Worm (Caenorhabditis elegans): ENCODE measurements around the gene nhr-9.

Gene nhr-9

DNA sequence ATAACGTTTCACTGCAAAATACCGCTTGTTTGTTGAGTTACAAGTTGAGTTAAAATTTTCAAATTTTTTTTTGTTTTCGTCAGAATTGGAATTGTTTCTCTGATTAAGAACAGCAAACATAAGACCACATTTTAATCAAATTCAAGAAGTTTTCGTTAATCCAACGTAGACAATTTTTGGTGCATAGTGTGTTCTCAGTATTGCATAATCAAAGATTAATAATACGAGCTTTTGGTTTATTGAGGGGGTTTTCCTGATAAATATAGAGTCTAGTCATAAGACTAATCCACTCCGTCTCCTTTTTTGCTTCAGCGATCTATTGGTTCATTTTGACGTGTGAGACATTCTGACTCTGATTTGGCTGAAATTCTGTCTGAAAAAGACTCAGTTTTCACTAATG is at the start of gene nhr-9:
nhr-9 (plus strand) TSS at position 307 of the 400 bp plus-strand sequence.
- TF ChIP-seq dao-5 (tag; optimal IDR thresholded peaks at IDR 0.05): no peak
- TF ChIP-seq W03F9.2 (tag; optimal IDR thresholded peaks at IDR 0.05): no peak
- TF ChIP-seq him-1 (tag; optimal IDR thresholded peaks at IDR 0.05): no peak

DNA sequence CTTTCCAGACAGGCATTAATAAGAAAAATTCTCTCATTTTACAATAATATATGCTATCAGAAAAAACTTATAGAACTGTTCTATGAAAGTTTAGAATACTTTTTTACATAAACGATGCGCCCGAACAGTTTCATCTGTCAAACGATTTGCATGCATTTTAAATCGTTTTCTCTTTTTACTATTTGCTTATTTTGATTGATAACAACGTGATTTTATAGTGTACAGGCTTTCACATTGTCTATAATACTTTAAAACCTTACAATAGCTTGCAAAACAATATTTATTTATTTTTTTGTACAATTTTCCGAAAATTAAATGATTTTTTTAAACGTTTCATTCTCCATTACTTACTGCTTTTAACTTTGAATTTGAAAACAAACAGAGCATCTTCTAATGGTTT is 49.6 kb upstream of the nhr-9 start, which contains the start of gene R01H2.7:
R01H2.7 (minus strand) TSS at position 101 of the 400 bp plus-strand sequence.
- TF ChIP-seq him-1 (tag; optimal IDR thresholded peaks at IDR 0.05): no peak
- TF ChIP-seq W03F9.2 (tag; optimal IDR thresholded peaks at IDR 0.05): no peak
- TF ChIP-seq dao-5 (tag; optimal IDR thresholded peaks at IDR 0.05): no peak

DNA sequence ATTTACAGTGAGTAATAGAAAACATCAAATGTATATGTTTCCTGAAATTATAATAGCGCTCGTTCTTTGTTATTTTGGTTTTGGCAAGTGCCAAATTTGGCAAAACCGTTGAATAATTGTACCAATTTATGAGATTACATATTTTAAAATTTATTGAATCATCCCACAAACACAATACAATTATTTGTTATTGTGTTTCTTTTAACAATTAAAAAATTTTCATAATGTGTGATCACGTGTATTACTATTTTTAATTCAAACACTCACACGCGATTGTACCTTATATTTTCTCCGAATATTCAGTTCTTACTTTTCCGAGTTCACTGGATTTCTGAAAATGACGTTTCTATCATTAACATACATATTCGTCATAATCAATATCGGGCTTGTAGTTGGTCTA is 39.0 kb upstream of the nhr-9 start, which contains the start of gene R01H2.2:
R01H2.2 (plus strand) TSS at position 301 of the 400 bp plus-strand sequence.
- TF ChIP-seq W03F9.2 (tag; optimal IDR thresholded peaks at IDR 0.05) (no peak), dao-5 (tag; optimal IDR thresholded peaks at IDR 0.05) (no peak), him-1 (tag; optimal IDR thresholded peaks at IDR 0.05) (no peak)

- TF ChIP-seq W03F9.2 (tag; optimal IDR thresholded peaks at IDR 0.05) (no peak), him-1 (tag; optimal IDR thresholded peaks at IDR 0.05) (no peak), dao-5 (tag; optimal IDR thresholded peaks at IDR 0.05) (no peak)
These were observed 34.6 kb upstream of the nhr-9 start, which contains the start of gene egg-2 for ce11 chrIII:7060531-7061095. Gene egg-2 (minus strand): TSS chrIII:7060583.

DNA sequence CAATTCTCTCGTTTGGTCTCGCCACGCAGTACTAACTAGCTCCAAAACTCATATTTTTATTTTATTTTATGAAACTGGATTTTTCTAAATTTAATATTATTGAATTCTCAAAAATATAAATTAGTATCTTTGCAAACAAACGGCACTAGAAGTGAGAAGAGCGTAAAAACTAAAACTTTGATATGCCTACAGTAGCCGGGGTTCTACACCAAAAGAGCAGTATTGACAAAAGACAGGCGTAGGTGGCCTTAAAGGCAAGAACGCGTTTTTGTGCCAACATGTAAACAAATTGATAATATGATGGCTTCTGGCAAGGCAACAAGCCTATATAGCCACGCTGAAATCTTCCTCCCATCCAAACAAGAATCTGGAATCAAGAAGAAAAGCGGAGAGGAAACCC is 32.7 kb upstream of the nhr-9 start, which contains the start of gene R01H2.1:
R01H2.1 (plus strand) TSS at position 301 of the 400 bp plus-strand sequence.
- TF ChIP-seq dao-5 (tag; optimal IDR thresholded peaks at IDR 0.05): no peak
- TF ChIP-seq him-1 (tag; optimal IDR thresholded peaks at IDR 0.05): no peak
- TF ChIP-seq W03F9.2 (tag; optimal IDR thresholded peaks at IDR 0.05): no peak

- no peak for TF ChIP-seq W03F9.2 (tag; optimal IDR thresholded peaks at IDR 0.05)
- TF ChIP-seq dao-5 (tag; optimal IDR thresholded peaks at IDR 0.05): no peak
- TF ChIP-seq him-1 (tag; optimal IDR thresholded peaks at IDR 0.05): no peak
These were observed 32.2 kb upstream of the nhr-9 start for ce11 chrIII:7063061-7063460.

- TF ChIP-seq him-1 (tag; optimal IDR thresholded peaks at IDR 0.05) (no peak), W03F9.2 (tag; optimal IDR thresholded peaks at IDR 0.05) (no peak), dao-5 (tag; optimal IDR thresholded peaks at IDR 0.05) (no peak)
These were observed 31.1 kb upstream of the nhr-9 start, which contains the start of gene R01H2.4 for ce11 chrIII:7064185-7064584. Gene R01H2.4 (minus strand): TSS chrIII:7064285.

DNA sequence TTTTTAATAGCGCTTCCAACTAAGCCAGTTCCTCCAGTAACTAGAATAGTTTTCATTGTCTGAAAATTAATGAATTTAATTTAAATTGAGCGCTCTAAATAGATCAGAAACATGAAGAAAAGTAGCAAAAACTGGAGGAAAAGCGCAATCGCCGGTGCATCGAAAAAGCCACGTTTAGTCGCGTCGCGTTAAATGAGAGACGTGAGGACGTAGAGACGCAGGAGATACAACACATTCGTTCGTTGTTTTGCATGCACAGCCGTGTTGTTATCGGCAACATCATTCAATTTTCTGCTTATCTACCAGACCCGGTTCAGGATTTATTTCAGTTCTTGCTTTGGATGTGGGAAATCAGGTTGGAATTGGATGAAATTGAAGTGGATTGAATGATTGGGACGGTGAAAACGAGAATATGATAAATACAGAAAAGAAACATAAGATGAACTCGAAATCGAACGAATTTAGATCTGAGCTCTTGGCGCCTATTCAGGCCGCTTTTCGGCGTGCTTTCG is 27.8 kb upstream of the nhr-9 start, which contains the start of gene ger-1:
ger-1 (minus strand) TSS at position 93 of the 512 bp plus-strand sequence.
- TF ChIP-seq W03F9.2 (tag; optimal IDR thresholded peaks at IDR 0.05): no peak
- no peak for TF ChIP-seq him-1 (tag; optimal IDR thresholded peaks at IDR 0.05)
- no peak for TF ChIP-seq dao-5 (tag; optimal IDR thresholded peaks at IDR 0.05)

DNA sequence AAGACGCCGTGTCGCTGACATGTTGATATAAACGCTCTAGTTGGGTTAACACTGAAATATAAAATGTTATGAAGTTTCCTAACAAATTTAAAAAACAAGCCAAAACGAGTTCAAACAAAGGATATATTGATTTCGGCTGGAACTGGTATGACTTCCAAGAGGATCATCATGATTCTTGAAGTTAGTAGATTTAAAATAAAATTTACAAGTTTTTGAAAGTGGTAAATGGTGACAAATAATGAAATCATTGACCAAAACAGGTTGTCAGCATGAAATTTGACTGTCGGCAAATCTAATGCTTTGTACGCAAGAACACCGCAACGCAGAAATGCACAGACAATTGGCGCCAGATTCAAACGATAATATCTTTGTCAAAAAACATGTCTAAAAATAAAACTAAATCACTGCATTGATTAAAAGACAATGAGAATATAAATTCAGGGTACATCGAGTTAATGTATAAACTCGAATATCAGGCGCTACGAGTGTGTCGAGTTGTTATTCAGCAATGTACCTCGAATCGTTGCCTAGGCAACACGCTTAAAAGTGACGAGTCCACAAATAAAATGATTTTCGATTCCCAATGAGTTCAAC is 26.6 kb upstream of the nhr-9 start, which contains the start of the genes ubc-18 and R01H2.8:
ubc-18 (minus strand) TSS at position 51 of the 594 bp plus-strand sequence.
R01H2.8 (plus strand) TSS at position 544 of the 594 bp plus-strand sequence.
- TF ChIP-seq W03F9.2 (tag; optimal IDR thresholded peaks at IDR 0.05): peak; percentile 34
- no peak for TF ChIP-seq him-1 (tag; optimal IDR thresholded peaks at IDR 0.05)

DNA sequence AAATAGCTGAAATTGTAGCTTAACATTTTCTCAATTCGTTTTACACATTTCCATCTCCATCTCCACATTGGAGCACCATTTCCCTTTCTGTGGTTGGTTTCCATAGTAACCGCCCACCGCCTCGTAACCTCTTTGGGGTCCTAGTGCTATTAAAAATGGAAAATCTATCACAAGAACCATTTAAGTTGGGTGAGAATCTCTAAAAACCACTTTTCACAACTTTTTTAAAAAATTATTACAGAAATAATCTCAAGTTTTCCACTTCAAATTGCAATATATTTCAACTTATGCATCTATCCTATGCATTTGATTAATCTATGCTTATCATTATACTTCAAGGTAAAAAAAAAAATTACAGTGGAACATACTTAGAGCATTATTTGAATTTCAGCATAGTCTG is 25.3 kb upstream of the nhr-9 start, which contains the start of gene tmem-17:
tmem-17 (plus strand) TSS at position 301 of the 400 bp plus-strand sequence.
- TF ChIP-seq W03F9.2 (tag; optimal IDR thresholded peaks at IDR 0.05) (no peak), him-1 (tag; optimal IDR thresholded peaks at IDR 0.05) (no peak), dao-5 (tag; optimal IDR thresholded peaks at IDR 0.05) (no peak)

DNA sequence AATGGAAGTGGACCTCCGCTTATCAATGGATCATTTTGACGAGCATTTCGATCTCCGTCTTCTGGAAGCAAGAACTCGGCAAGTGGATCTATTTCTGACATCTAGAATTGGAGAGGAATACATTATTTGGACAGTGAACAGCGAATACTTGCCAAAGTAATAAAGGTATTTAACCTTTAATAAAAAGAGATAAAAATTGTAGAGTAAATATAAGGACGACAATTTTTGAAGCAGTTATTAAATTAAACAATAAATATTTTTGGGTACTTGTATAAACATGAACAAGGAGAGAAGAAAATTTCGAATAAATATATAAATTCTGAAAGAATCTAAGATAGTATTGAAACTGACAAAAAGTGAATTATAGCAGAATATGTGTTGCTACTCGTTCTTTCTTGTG is 22.8 kb upstream of the nhr-9 start, which contains the start of gene lin-37:
lin-37 (minus strand) TSS at position 101 of the 400 bp plus-strand sequence.
- TF ChIP-seq dao-5 (tag; optimal IDR thresholded peaks at IDR 0.05) (no peak), him-1 (tag; optimal IDR thresholded peaks at IDR 0.05) (no peak), W03F9.2 (tag; optimal IDR thresholded peaks at IDR 0.05) (no peak)

DNA sequence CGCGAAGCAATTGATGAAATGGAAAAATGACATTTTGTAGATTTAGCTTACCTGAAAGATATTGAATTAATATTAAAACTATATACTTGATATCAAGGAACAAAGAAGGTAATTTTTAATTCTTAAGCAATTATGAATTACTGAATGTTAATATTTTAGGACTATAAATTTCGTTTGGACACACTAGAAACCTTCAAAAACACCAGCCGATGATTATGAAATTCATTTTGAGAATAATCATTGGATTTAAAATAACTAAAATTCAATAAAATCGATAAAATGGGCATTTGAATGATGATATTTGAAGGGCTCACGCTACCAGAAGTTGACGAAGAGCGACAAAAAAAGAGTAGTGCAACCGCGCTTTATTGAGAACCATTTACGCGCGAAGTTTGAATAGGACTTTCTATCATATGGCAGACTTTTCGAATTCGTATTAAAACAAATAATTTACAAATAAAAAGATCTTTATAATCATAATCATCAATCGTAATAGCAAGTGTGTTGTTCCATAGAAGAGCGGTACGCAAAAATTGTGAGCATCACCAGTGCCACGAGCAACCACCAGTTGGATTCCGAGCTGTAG is 21.4 kb upstream of the nhr-9 start, which contains the start of gene ZK418.5:
ZK418.5 (minus strand) TSS at position 51 of the 586 bp plus-strand sequence.
- TF ChIP-seq him-1 (tag; optimal IDR thresholded peaks at IDR 0.05): no peak
- no peak for TF ChIP-seq W03F9.2 (tag; optimal IDR thresholded peaks at IDR 0.05)
- no peak for TF ChIP-seq dao-5 (tag; optimal IDR thresholded peaks at IDR 0.05)

ce11 chrIII:7076386-7076785 is 18.9 kb upstream of the nhr-9 start, which contains the start of gene ZK418.13:
Gene ZK418.13 (minus strand): TSS chrIII:7076486.
- TF ChIP-seq him-1 (tag; optimal IDR thresholded peaks at IDR 0.05): no peak
- TF ChIP-seq dao-5 (tag; optimal IDR thresholded peaks at IDR 0.05): no peak
- no peak for TF ChIP-seq W03F9.2 (tag; optimal IDR thresholded peaks at IDR 0.05)
